Worm (Caenorhabditis elegans): ENCODE data around the gene F17C8.7.

DNA sequence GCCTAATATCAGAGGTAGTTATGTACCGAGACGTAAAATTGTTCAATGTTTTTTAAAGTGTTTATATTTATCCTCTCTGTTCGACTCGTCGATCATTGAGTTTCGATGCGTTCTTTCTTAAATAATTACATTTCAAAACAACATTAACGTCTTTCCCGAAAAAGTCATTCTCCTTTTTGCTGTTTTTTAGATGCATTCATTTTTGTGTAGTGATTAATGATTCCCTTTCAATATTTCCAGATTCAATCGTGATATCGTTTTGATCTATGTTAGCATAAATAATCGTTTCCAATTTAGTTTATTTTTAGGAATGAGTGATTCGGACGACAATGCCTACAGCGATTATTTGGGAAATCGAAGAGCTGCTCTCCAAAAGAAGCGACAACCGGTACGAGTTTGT is 41.8 kb upstream of the F17C8.7 start, which contains the start of gene T04A8.8:
- TF ChIP-seq lim-6 (tag; optimal IDR thresholded peaks at IDR 0.05) (no peak), C08G9.2 (tag; optimal IDR thresholded peaks at IDR 0.05) (no peak), sox-4 (tag; optimal IDR thresholded peaks at IDR 0.05) (no peak), elt-4 (tag; optimal IDR thresholded peaks at IDR 0.05) (no peak), dmd-4 (tag; optimal IDR thresholded peaks at IDR 0.05; ENCODE audit: borderline replicate concordance) (no peak), fkh-10 (GFP tag; optimal IDR thresholded peaks at IDR 0.05) (no peak), ztf-16 (tag; optimal IDR thresholded peaks at IDR 0.05) (no peak), sox-2 (GFP tag; IDR thresholded peaks at IDR 0.05) (no peak)

All from whole organism, late embryonic.